ENCODE assay signal across 1 fruit fly cellular context in the genomic region with DNA sequence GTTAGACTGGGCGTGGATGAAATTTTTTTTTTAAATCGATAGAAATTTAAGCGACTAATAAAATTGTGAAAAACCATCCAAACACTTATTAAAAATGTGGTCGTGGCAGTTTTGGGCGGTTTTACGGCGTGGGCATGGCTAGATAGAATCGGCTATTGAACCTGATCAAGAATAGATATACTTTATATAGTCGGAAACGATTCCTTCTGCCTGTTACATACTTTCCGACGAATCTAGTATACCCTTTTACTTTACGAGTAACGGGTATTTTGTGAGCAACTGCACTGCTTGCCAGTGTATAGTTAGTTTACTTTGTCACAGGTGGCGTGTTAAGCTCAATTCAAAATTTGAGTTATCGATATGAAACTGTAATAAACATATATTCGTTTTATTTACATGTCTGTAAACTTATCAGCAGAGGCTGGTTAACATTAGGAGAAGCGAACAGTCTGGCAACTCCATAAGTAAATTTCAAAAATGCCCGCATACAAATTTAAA.
TF ChIP-seq lines count a peak whose summit lies in the region.

No protein-coding gene starts in this region.

TF ChIP-seq in whole organism, embryonic, 481 proteins besides CTCF, POLR2A, EP300 and RAD21 (continued from another document and continues in another):
- TF ChIP-seq CG18262 (tag; optimal IDR thresholded peaks at IDR 0.05; lab: Kevin White, UChicago) (peak; percentile 38), CG4820 (GFP tag; optimal IDR thresholded peaks at IDR 0.05; lab: Kevin White, UChicago) (no peak), CG17829 (tag; optimal IDR thresholded peaks at IDR 0.05; lab: Kevin White, UChicago) (peak; percentile 42), ken (GFP tag; IDR thresholded peaks at IDR 0.05; lab: Robert Waterston, UW) (0 out of 3 replicates have a peak, but pooled peaks have one; percentile 6), wdn (GFP tag; IDR thresholded peaks at IDR 0.05; lab: Robert Waterston, UW) (no peak), pnt (GFP tag; optimal IDR thresholded peaks at IDR 0.05; lab: Kevin White, UChicago) (peak; percentile 30), Vsx1 (GFP tag; optimal IDR thresholded peaks at IDR 0.05; lab: Kevin White, UChicago) (no peak), grn (GFP tag; optimal IDR thresholded peaks at IDR 0.05; lab: Kevin White, UChicago) (no peak), CG7928 (GFP tag; optimal IDR thresholded peaks at IDR 0.05; lab: Kevin White, UChicago) (no peak), dpn (GFP tag; optimal IDR thresholded peaks at IDR 0.05; lab: Kevin White, UChicago) (peak; percentile 47 to 79), Med (GFP tag; lab: Kevin White, UChicago) (peak; percentile 96), CG13123 (GFP tag; optimal IDR thresholded peaks at IDR 0.05; lab: Kevin White, UChicago) (no peak), Hand (GFP tag; optimal IDR thresholded peaks at IDR 0.05; lab: Kevin White, UChicago) (no peak), CG17802 (tag; optimal IDR thresholded peaks at IDR 0.05; lab: Kevin White, UChicago) (no peak), Adf1 (GFP tag; IDR thresholded peaks at IDR 0.05; lab: Robert Waterston, UW) (no peak), zf30C (GFP tag; optimal IDR thresholded peaks at IDR 0.05; lab: Kevin White, UChicago) (no peak), vnd (GFP tag; IDR thresholded peaks at IDR 0.05; lab: Robert Waterston, UW; ENCODE audit: partially characterized antibody) (no peak), CG11696 (GFP tag; IDR thresholded peaks at IDR 0.05; lab: Robert Waterston, UW) (no peak), CG18476 (GFP tag; optimal IDR thresholded peaks at IDR 0.05; lab: Kevin White, UChicago) (no peak), sens-2 (GFP tag; IDR thresholded peaks at IDR 0.05; lab: Robert Waterston, UW) (peak; percentile 44; the same call in 1 of the 2 replicates), dimm (GFP tag; IDR thresholded peaks at IDR 0.05; lab: Robert Waterston, UW) (no peak), lilli (GFP tag; optimal IDR thresholded peaks at IDR 0.05; lab: Kevin White, UChicago) (peak; percentile 84), GATAe (GFP tag; conservative IDR thresholded peaks at IDR 0.05; lab: Robert Waterston, UW) (no peak), Six4 (GFP tag; optimal IDR thresholded peaks at IDR 0.05; lab: Kevin White, UChicago) (no peak), hkb (optimal IDR thresholded peaks at IDR 0.05; lab: Kevin White, UChicago) (no peak), hkb (GFP tag; IDR thresholded peaks at IDR 0.05; lab: Robert Waterston, UW) (peak; percentile 74), CG7963 (GFP tag; IDR thresholded peaks at IDR 0.05; lab: Robert Waterston, UW; ENCODE audit: partially characterized antibody) (peak; percentile 46; the same call in 1 of the 3 replicates), MESR4 (GFP tag; optimal IDR thresholded peaks at IDR 0.05; lab: Kevin White, UChicago) (peak; percentile 21), Nf-YC (tag; optimal IDR thresholded peaks at IDR 0.05; lab: Kevin White, UChicago) (peak; percentile 39), BEAF-32 (GFP tag; optimal IDR thresholded peaks at IDR 0.05; lab: Kevin White, UChicago) (peak; percentile 73), sima (GFP tag; optimal IDR thresholded peaks at IDR 0.05; lab: Kevin White, UChicago) (peak; percentile 43), Chrac-16 (GFP tag; optimal IDR thresholded peaks at IDR 0.05; lab: Kevin White, UChicago) (peak; percentile 27), maf-S (GFP tag; optimal IDR thresholded peaks at IDR 0.05; lab: Kevin White, UChicago) (no peak), CG3407 (GFP tag; optimal IDR thresholded peaks at IDR 0.05; lab: Kevin White, UChicago) (no peak), CG11247 (GFP tag; IDR thresholded peaks at IDR 0.05; lab: Robert Waterston, UW) (peak; percentile 44; the same call in 1 of the 2 replicates), sug (tag; optimal IDR thresholded peaks at IDR 0.05; lab: Kevin White, UChicago) (peak; percentile 62), Jarid2 (GFP tag; optimal IDR thresholded peaks at IDR 0.05; lab: Kevin White, UChicago) (no peak), Blimp-1 (GFP tag; optimal IDR thresholded peaks at IDR 0.05; lab: Kevin White, UChicago) (peak; percentile 31), Dbx (GFP tag; IDR thresholded peaks at IDR 0.05; lab: Robert Waterston, UW) (peak; percentile 57; the same call in 1 of the 3 replicates), Sry-β (GFP tag; optimal IDR thresholded peaks at IDR 0.05; lab: Kevin White, UChicago) (no peak), Ravus (GFP tag; IDR thresholded peaks at IDR 0.05; lab: Robert Waterston, UW) (no peak), kay (GFP tag; optimal IDR thresholded peaks at IDR 0.05; lab: Kevin White, UChicago) (no peak), CG2678 (tag; optimal IDR thresholded peaks at IDR 0.05; lab: Kevin White, UChicago) (peak; percentile 62), chif (GFP tag; optimal IDR thresholded peaks at IDR 0.05; lab: Kevin White, UChicago) (peak in 1 of 2 experiments; percentile 19), hbn (GFP tag; IDR thresholded peaks at IDR 0.05; lab: Robert Waterston, UW; ENCODE audit: partially characterized antibody) (peak; percentile 57), CG12219 (GFP tag; optimal IDR thresholded peaks at IDR 0.05; lab: Kevin White, UChicago) (no peak), dysf (GFP tag; IDR thresholded peaks at IDR 0.05; lab: Robert Waterston, UW) (peak; percentile 57; the same call in 2 of the 3 replicates), jigr1 (GFP tag; IDR thresholded peaks at IDR 0.05; lab: Robert Waterston, UW) (no peak), HLH4C (GFP tag; IDR thresholded peaks at IDR 0.05; lab: Robert Waterston, UW; ENCODE audit: partially characterized antibody) (no peak), CG8089 (GFP tag; optimal IDR thresholded peaks at IDR 0.05; lab: Kevin White, UChicago) (no peak), crp (GFP tag; optimal IDR thresholded peaks at IDR 0.05; lab: Kevin White, UChicago) (no peak), CG10565 (GFP tag; optimal IDR thresholded peaks at IDR 0.05; lab: Kevin White, UChicago) (no peak), sob (GFP tag; IDR thresholded peaks at IDR 0.05; lab: Robert Waterston, UW) (peak; percentile 59), CG15479 (GFP tag; optimal IDR thresholded peaks at IDR 0.05; lab: Kevin White, UChicago) (no peak), tx (GFP tag; optimal IDR thresholded peaks at IDR 0.05; lab: Kevin White, UChicago) (peak; percentile 27), eyg (GFP tag; optimal IDR thresholded peaks at IDR 0.05; lab: Kevin White, UChicago) (no peak), CG7839 (tag; optimal IDR thresholded peaks at IDR 0.05; lab: Kevin White, UChicago) (peak; percentile 66), Hr51 (GFP tag; optimal IDR thresholded peaks at IDR 0.05; lab: Kevin White, UChicago) (peak in 1 of 2 experiments; percentile 34), row (GFP tag; IDR thresholded peaks at IDR 0.05; lab: Robert Waterston, UW) (peak; percentile 86), CG8478 (optimal IDR thresholded peaks at IDR 0.05; lab: Kevin White, UChicago) (no peak), CG11456 (GFP tag; IDR thresholded peaks at IDR 0.05; lab: Robert Waterston, UW) (peak; percentile 68; the same call in 2 of the 3 replicates), esg (GFP tag; conservative IDR thresholded peaks at IDR 0.05; lab: Robert Waterston, UW) (peak; percentile 55), Fer3 (tag; optimal IDR thresholded peaks at IDR 0.05; lab: Kevin White, UChicago) (peak; percentile 14), CG12769 (tag; optimal IDR thresholded peaks at IDR 0.05; lab: Kevin White, UChicago) (peak; percentile 58), Drgx (GFP tag; IDR thresholded peaks at IDR 0.05; lab: Robert Waterston, UW) (peak; percentile 40), scrt (GFP tag; optimal IDR thresholded peaks at IDR 0.05; lab: Kevin White, UChicago) (no peak), CG8944 (GFP tag; optimal IDR thresholded peaks at IDR 0.05; lab: Kevin White, UChicago) (no peak), E2f2 (GFP tag; IDR thresholded peaks at IDR 0.05; lab: Robert Waterston, UW) (peak; percentile 94), CG3726 (GFP tag; IDR thresholded peaks at IDR 0.05; lab: Robert Waterston, UW) (0 out of 3 replicates have a peak, but pooled peaks have one; percentile 19), CG11093 (GFP tag; IDR thresholded peaks at IDR 0.05; lab: Robert Waterston, UW) (peak; percentile 45; the same call in 2 of the 3 replicates), CG2875 (GFP tag; optimal IDR thresholded peaks at IDR 0.05; lab: Kevin White, UChicago) (peak; percentile 28), org-1 (GFP tag; optimal IDR thresholded peaks at IDR 0.05; lab: Kevin White, UChicago) (no peak), fd3F (GFP tag; optimal IDR thresholded peaks at IDR 0.05; lab: Kevin White, UChicago) (no peak), CG11723 (GFP tag; optimal IDR thresholded peaks at IDR 0.05; lab: Kevin White, UChicago) (no peak), CG13424 (tag; optimal IDR thresholded peaks at IDR 0.05; lab: Kevin White, UChicago) (peak; percentile 39), CG3065 (GFP tag; optimal IDR thresholded peaks at IDR 0.05; lab: Kevin White, UChicago) (no peak), stwl (tag; optimal IDR thresholded peaks at IDR 0.05; lab: Kevin White, UChicago) (peak; percentile 58), CG8388 (GFP tag; optimal IDR thresholded peaks at IDR 0.05; lab: Kevin White, UChicago) (peak; percentile 39), klu (GFP tag; IDR thresholded peaks at IDR 0.05; lab: Robert Waterston, UW) (no peak), CG9797 (GFP tag; optimal IDR thresholded peaks at IDR 0.05; lab: Kevin White, UChicago) (no peak), CG34224 (GFP tag; IDR thresholded peaks at IDR 0.05; lab: Robert Waterston, UW; ENCODE audit: partially characterized antibody) (peak; percentile 69), CG6654 (GFP tag; optimal IDR thresholded peaks at IDR 0.05; lab: Kevin White, UChicago) (no peak), bsh (GFP tag; optimal IDR thresholded peaks at IDR 0.05; lab: Kevin White, UChicago) (peak in 1 of 2 experiments; percentile 36), HLH54F (GFP tag; optimal IDR thresholded peaks at IDR 0.05; lab: Kevin White, UChicago) (peak; percentile 44), HmgZ (tag; optimal IDR thresholded peaks at IDR 0.05; lab: Kevin White, UChicago) (peak; percentile 57), Mad (GFP tag; optimal IDR thresholded peaks at IDR 0.05; lab: Kevin White, UChicago) (peak; percentile 27), CG3995 (GFP tag; optimal IDR thresholded peaks at IDR 0.05; lab: Kevin White, UChicago) (no peak), D19B (GFP tag; optimal IDR thresholded peaks at IDR 0.05; lab: Kevin White, UChicago) (peak; percentile 31), amos (GFP tag; IDR thresholded peaks at IDR 0.05; lab: Robert Waterston, UW; ENCODE audit: partially characterized antibody) (peak; percentile 80), H2.0 (GFP tag; IDR thresholded peaks at IDR 0.05; lab: Robert Waterston, UW) (peak; percentile 25; the same call in 1 of the 2 replicates), CG4707 (GFP tag; optimal IDR thresholded peaks at IDR 0.05; lab: Kevin White, UChicago) (peak; percentile 17), luna (GFP tag; optimal IDR thresholded peaks at IDR 0.05; lab: Kevin White, UChicago) (peak; percentile 4), CG7372 (GFP tag; IDR thresholded peaks at IDR 0.05; lab: Robert Waterston, UW) (no peak), abd-A (tag; optimal IDR thresholded peaks at IDR 0.05; lab: Kevin White, UChicago) (no peak), MTF-1 (GFP tag; optimal IDR thresholded peaks at IDR 0.05; lab: Kevin White, UChicago; ENCODE audit: borderline replicate concordance) (no peak), tio (GFP tag; optimal IDR thresholded peaks at IDR 0.05; lab: Kevin White, UChicago) (peak; percentile 23), Dad (GFP tag; optimal IDR thresholded peaks at IDR 0.05; lab: Kevin White, UChicago) (peak; percentile 54), CG11695 (GFP tag; IDR thresholded peaks at IDR 0.05; lab: Robert Waterston, UW) (peak; percentile 61; the same call in 2 of the 3 replicates), bab2 (GFP tag; optimal IDR thresholded peaks at IDR 0.05; lab: Kevin White, UChicago) (peak; percentile 67), kah (GFP tag; optimal IDR thresholded peaks at IDR 0.05; lab: Kevin White, UChicago) (no peak), peb (GFP tag; IDR thresholded peaks at IDR 0.05; lab: Robert Waterston, UW) (no peak), Ets65A (GFP tag; lab: Kevin White, UChicago) (peak; percentile 96), CG8924 (tag; optimal IDR thresholded peaks at IDR 0.05; lab: Kevin White, UChicago) (peak; percentile 16), hb (GFP tag; IDR thresholded peaks at IDR 0.05; lab: Robert Waterston, UW; ENCODE audit: partially characterized antibody) (no peak), CG18619 (GFP tag; optimal IDR thresholded peaks at IDR 0.05; lab: Kevin White, UChicago) (no peak), TFAM (GFP tag; optimal IDR thresholded peaks at IDR 0.05; lab: Kevin White, UChicago) (no peak), tll (GFP tag; optimal IDR thresholded peaks at IDR 0.05; lab: Kevin White, UChicago) (no peak), CG12299 (tag; optimal IDR thresholded peaks at IDR 0.05; lab: Kevin White, UChicago) (peak; percentile 15), HLH3B (GFP tag; IDR thresholded peaks at IDR 0.05; lab: Robert Waterston, UW) (peak; percentile 38; the same call in 1 of the 2 replicates), schlank (tag; optimal IDR thresholded peaks at IDR 0.05; lab: Kevin White, UChicago) (no peak), Rx (GFP tag; IDR thresholded peaks at IDR 0.05; lab: Robert Waterston, UW) (0 out of 2 replicates have a peak, but pooled peaks have one; percentile 5), pb (GFP tag; optimal IDR thresholded peaks at IDR 0.05; lab: Kevin White, UChicago) (no peak), corto (GFP tag; optimal IDR thresholded peaks at IDR 0.05; lab: Kevin White, UChicago) (no peak), ERR (GFP tag; optimal IDR thresholded peaks at IDR 0.05; lab: Kevin White, UChicago) (peak; percentile 38), knrl (GFP tag; IDR thresholded peaks at IDR 0.05; lab: Robert Waterston, UW; ENCODE audit: partially characterized antibody) (peak; percentile 62), zen2 (GFP tag; IDR thresholded peaks at IDR 0.05; lab: Robert Waterston, UW; ENCODE audit: partially characterized antibody) (peak; percentile 52; the same call in 2 of the 3 replicates), Stat92E (GFP tag; optimal IDR thresholded peaks at IDR 0.05; lab: Kevin White, UChicago) (no peak), NK7.1 (GFP tag; optimal IDR thresholded peaks at IDR 0.05; lab: Kevin White, UChicago) (peak; percentile 17), bowl (GFP tag; IDR thresholded peaks at IDR 0.05; lab: Robert Waterston, UW) (no peak), CG33213 (GFP tag; optimal IDR thresholded peaks at IDR 0.05; lab: Kevin White, UChicago) (peak; percentile 70), CG15073 (GFP tag; optimal IDR thresholded peaks at IDR 0.05; lab: Kevin White, UChicago) (no peak), Camta (GFP tag; optimal IDR thresholded peaks at IDR 0.05; lab: Kevin White, UChicago) (peak; percentile 62), seq (GFP tag; IDR thresholded peaks at IDR 0.05; lab: Robert Waterston, UW) (no peak), CG12391 (tag; optimal IDR thresholded peaks at IDR 0.05; lab: Kevin White, UChicago) (peak; percentile 35), jumu (GFP tag; optimal IDR thresholded peaks at IDR 0.05; lab: Kevin White, UChicago) (peak; percentile 40)
